Fruit fly (Drosophila melanogaster) whole organism, wandering third instar larva: ENCODE measurements around the gene CG5162.

ENCODE experiments used
- CG32264 ChIP-seq: fragments of 200-800 bp; sonication (Bioruptor generic); optimal IDR thresholded peaks from 2 replicates; lab custom pipeline; 2016; ENCODE audit warnings: missing biosample characterization, missing genetic modification characterization
- CG9705 ChIP-seq: fragments of 200-800 bp; sonication (Bioruptor generic); optimal IDR thresholded peaks from 2 replicates; lab custom pipeline; 2018; ENCODE audit warnings: missing biosample characterization, mild to moderate bottlenecking, missing genetic modification characterization
- CrebA ChIP-seq: fragments of 200-800 bp; sonication (Bioruptor generic); optimal IDR thresholded peaks from 2 replicates; lab custom pipeline; 2016; ENCODE audit warnings: missing biosample characterization, mild to moderate bottlenecking, missing genetic modification characterization, borderline replicate concordance
- Dfd ChIP-seq: fragments of >200 bp; optimal IDR thresholded peaks from 2 replicates; lab custom pipeline; 2017; ENCODE audit warnings: missing biosample characterization, missing genetic modification characterization
- Dif ChIP-seq: fragments of 200-275, 200-300 bp; sonication (Bioruptor generic); optimal IDR thresholded peaks from 2 replicates; lab custom pipeline; 2018; ENCODE audit warnings: missing biosample characterization, missing genetic modification characterization; ENCODE audit not compliant: partially characterized antibody
- GATAd ChIP-seq: sonication (Bioruptor generic); optimal IDR thresholded peaks from 2 replicates; lab custom pipeline; 2016; ENCODE audit warnings: missing biosample characterization, missing genetic modification characterization
- Hnf4 ChIP-seq: fragments of 200-800 bp; sonication (Bioruptor generic); optimal IDR thresholded peaks from 2 replicates; lab custom pipeline; 2016; ENCODE audit warnings: missing biosample characterization, mild to moderate bottlenecking, missing genetic modification characterization
- Hr78 ChIP-seq: fragments of >200 bp; optimal IDR thresholded peaks from 2 replicates; lab custom pipeline; 2017; ENCODE audit warnings: missing biosample characterization, missing genetic modification characterization
- Hr83 ChIP-seq: fragments of 200-300 bp; sonication (Bioruptor generic); optimal IDR thresholded peaks from 2 replicates; lab custom pipeline; 2016; ENCODE audit warnings: missing biosample characterization, mild to moderate bottlenecking, missing genetic modification characterization, moderate library complexity; ENCODE audit not compliant: poor library complexity, severe bottlenecking
- Jra ChIP-seq: sonication (Bioruptor generic); optimal IDR thresholded peaks from 2 replicates; lab custom pipeline; 2016; ENCODE audit warnings: missing biosample characterization, missing genetic modification characterization
- Myc ChIP-seq: fragments of >200 bp; optimal IDR thresholded peaks from 2 replicates; lab custom pipeline; 2017
- OdsH ChIP-seq: fragments of 200-800 bp; sonication (Bioruptor generic); optimal IDR thresholded peaks from 2 replicates; lab custom pipeline; 2016; ENCODE audit warnings: missing biosample characterization, mild to moderate bottlenecking, missing genetic modification characterization
- Rel ChIP-seq, 2 experiments: fragments of 200-800 bp; sonication (Bioruptor generic) in 1 of 2; optimal IDR thresholded peaks; 2 replicates in 1 of 2; 3 replicates in 1 of 2; lab custom pipeline; 2016 to 2019; ENCODE audit warnings: mild to moderate bottlenecking in 2 of 2, missing biosample characterization in 2 of 2, missing genetic modification characterization in 2 of 2, moderate library complexity in 1 of 2
- Sp1 ChIP-seq: fragments of 200-800 bp; sonication (Bioruptor generic); optimal IDR thresholded peaks from 3 replicates; lab custom pipeline; 2019; ENCODE audit warnings: missing biosample characterization, mild to moderate bottlenecking, missing genetic modification characterization, moderate library complexity
- Vsx2 ChIP-seq: fragments of 200-300, 225-300 bp; sonication (Bioruptor generic); optimal IDR thresholded peaks from 2 replicates; lab custom pipeline; 2018; ENCODE audit warnings: missing biosample characterization, missing genetic modification characterization; ENCODE audit not compliant: partially characterized antibody
- br ChIP-seq: fragments of 200-800 bp; sonication (Bioruptor generic); optimal IDR thresholded peaks from 2 replicates; lab custom pipeline; 2016; ENCODE audit warnings: missing biosample characterization, missing genetic modification characterization
- brk ChIP-seq: fragments of 200-800 bp; sonication (Bioruptor generic); optimal IDR thresholded peaks from 2 replicates; lab custom pipeline; 2016; ENCODE audit warnings: missing biosample characterization, mild to moderate bottlenecking, missing genetic modification characterization
- dl ChIP-seq, 2 experiments: fragments of 175-275, 200-275 bp in 1 of 2; fragments of 200-275 bp in 1 of 2; sonication (Bioruptor generic); optimal IDR thresholded peaks; lab custom pipeline; 2018; ENCODE audit warnings: mild to moderate bottlenecking in 2 of 2, missing biosample characterization in 2 of 2, missing genetic modification characterization in 2 of 2, moderate library complexity in 2 of 2; ENCODE audit not compliant: partially characterized antibody in 2 of 2, insufficient read depth in 1 of 2
- dsf ChIP-seq: sonication (Bioruptor generic); optimal IDR thresholded peaks from 2 replicates; lab custom pipeline; 2016; ENCODE audit warnings: missing biosample characterization, missing genetic modification characterization, borderline replicate concordance
- foxo ChIP-seq, 2 experiments: fragments of 200-800 bp; sonication (Bioruptor generic); optimal IDR thresholded peaks; 2 replicates in 1 of 2; 3 replicates in 1 of 2; lab custom pipeline; 2016 to 2017; ENCODE audit warnings: missing biosample characterization in 2 of 2, missing genetic modification characterization in 2 of 2
- fru ChIP-seq: fragments of 200-800 bp; sonication (Bioruptor generic); optimal IDR thresholded peaks from 3 replicates; lab custom pipeline; 2016; ENCODE audit warnings: missing biosample characterization, mild to moderate bottlenecking, missing genetic modification characterization
- h ChIP-seq: fragments of 200-800 bp; sonication (Bioruptor generic); optimal IDR thresholded peaks from 3 replicates; lab custom pipeline; 2016; ENCODE audit warnings: missing biosample characterization, mild to moderate bottlenecking, missing genetic modification characterization
- pan ChIP-seq: fragments of >200 bp; optimal IDR thresholded peaks from 2 replicates; lab custom pipeline; 2017
- rgr ChIP-seq: fragments of 200-800 bp; sonication (Bioruptor generic); optimal IDR thresholded peaks from 3 replicates; lab custom pipeline; 2016; ENCODE audit warnings: missing biosample characterization, mild to moderate bottlenecking, missing genetic modification characterization
- sage ChIP-seq: fragments of 200-800 bp; sonication (Bioruptor generic); optimal IDR thresholded peaks from 2 replicates; lab custom pipeline; 2016; ENCODE audit warnings: missing biosample characterization, mild to moderate bottlenecking, missing genetic modification characterization
- sv ChIP-seq: fragments of 200-800 bp; sonication (Bioruptor generic); optimal IDR thresholded peaks from 3 replicates; lab custom pipeline; 2016; ENCODE audit warnings: missing biosample characterization, missing genetic modification characterization
- tai ChIP-seq: sonication (Bioruptor generic); optimal IDR thresholded peaks from 2 replicates; lab custom pipeline; 2016; ENCODE audit warnings: missing biosample characterization, missing genetic modification characterization
- usp ChIP-seq: fragments of >200 bp; optimal IDR thresholded peaks from 2 replicates; lab custom pipeline; 2017; ENCODE audit warnings: missing biosample characterization, missing genetic modification characterization
- woc ChIP-seq: sonication (Bioruptor generic); optimal IDR thresholded peaks from 2 replicates; lab custom pipeline; 2016; ENCODE audit warnings: missing biosample characterization, mild to moderate bottlenecking, missing genetic modification characterization

CG5162 gene

DNA sequence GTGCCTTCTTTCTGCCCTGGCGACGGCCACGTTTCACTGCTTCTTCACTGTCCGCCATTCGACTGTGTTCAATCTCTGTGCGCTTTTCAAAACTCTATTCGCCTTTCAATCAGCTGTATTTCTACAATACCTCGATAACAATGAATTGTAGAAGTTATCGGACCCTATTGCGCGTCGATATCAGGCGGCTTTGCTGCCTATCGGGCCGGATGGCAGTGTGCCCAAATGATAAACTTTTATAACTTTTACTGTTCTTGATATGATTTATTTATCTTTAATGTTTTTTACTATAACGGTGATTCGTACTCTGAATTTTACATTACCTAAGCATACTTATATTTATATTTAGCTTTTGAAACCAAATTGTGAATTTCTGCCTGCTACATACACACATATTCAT lies 29.8 kb downstream of the CG5162 start, which contains the start of gene CG8915:
Gene CG8915, minus strand, starts transcription at position 148 of the 400 bp plus-strand sequence.
- TF ChIP-seq dl (GFP tag; optimal IDR thresholded peaks at IDR 0.05; lab: Kevin White, UChicago; ENCODE audit: insufficient read depth in 1 of 2, partially characterized antibody in 2 of 2), result no peak
- TF ChIP-seq Dif (GFP tag; lab: Kevin White, UChicago), result no peak
- TF ChIP-seq rgr, result peak; percentile 32

DNA sequence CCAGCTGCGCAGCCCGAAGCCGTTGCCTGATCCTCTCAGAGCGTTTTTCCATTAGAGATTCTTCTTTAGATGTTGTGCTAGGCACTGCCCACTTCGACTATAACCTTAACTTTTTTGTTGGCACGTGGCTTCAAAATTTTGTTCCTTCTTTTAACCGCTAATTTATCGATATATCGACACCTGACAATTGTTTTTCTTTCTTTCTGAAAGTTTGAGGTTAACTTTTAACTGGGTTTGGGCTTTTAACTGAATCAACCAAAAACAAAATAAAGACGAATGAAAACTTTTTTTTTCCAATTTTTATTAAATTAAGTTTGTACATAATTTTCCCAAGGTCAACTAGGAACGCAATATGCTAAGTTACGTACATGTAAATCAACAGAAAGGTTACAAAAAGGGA lies 31.8 kb downstream of the CG5162 start, which contains the start of gene CG42854:
Gene CG42854, minus strand, starts transcription at position 101 of the 400 bp plus-strand sequence.
- TF ChIP-seq fru (GFP tag; lab: Kevin White, UChicago) (no peak), foxo (GFP tag; optimal IDR thresholded peaks at IDR 0.05; lab: Kevin White, UChicago) (no peak), brk (no peak), dsf (no peak), sv (GFP tag; lab: Kevin White, UChicago) (no peak), usp (GFP tag; lab: Kevin White, UChicago) (no peak), Sp1 (GFP tag; lab: Kevin White, UChicago) (no peak), Vsx2 (GFP tag; lab: Kevin White, UChicago) (no peak), Dif (GFP tag; lab: Kevin White, UChicago) (no peak), tai (GFP tag; lab: Kevin White, UChicago) (no peak), Hnf4 (GFP tag; lab: Kevin White, UChicago) (no peak), GATAd (GFP tag; lab: Kevin White, UChicago) (no peak), pan (no peak), br (no peak), Dfd (GFP tag; lab: Kevin White, UChicago) (no peak), Jra (GFP tag; lab: Kevin White, UChicago) (no peak), woc (no peak), CG9705 (GFP tag; lab: Kevin White, UChicago) (no peak), OdsH (GFP tag; lab: Kevin White, UChicago) (no peak)

DNA sequence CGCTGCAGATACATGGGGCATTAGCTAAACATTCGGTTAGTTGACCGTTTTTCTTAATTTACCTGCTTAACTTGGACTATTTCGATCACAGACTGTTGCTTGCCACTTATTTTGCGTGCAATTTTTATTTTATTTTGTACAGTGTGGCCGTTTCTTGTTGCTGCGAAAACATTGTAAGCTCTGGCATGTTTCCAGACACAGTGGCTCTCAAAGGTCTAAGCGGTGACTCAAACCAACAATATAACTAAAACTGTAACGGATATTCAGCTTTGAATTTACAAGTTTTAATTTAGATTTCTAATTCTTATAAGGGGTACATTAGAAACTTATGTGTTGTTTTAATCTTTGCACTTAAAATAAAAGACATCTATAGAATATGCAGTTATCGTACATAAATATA lies 34.2 kb downstream of the CG5162 start, which contains the start of gene CG8675:
Gene CG8675, minus strand, starts transcription at position 177 of the 400 bp plus-strand sequence.
- TF ChIP-seq usp (GFP tag; lab: Kevin White, UChicago) (no peak), Myc (lab: Kevin White, UChicago) (peak; percentile 86), Sp1 (GFP tag; lab: Kevin White, UChicago) (no peak)

DNA sequence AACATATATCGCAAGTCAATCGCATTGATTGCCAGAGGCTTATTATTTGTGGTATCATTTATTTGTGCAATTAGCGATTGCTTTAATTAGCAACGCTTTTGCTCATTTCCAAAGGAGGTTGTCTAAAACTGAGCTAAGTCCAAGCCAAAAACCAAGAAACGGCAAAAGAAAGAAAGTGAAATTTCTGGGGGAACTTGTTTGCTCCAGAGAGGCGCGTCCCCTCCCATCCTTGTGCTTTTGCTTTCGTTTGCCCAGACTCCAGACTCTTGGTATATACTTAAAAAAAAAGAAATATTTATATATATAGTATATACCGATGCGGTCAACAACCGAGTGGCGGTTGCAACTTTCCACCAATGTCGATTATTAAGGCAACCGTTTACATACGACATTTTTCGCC lies 39.0 kb downstream of the CG5162 start:
- TF ChIP-seq pan, result no peak
- TF ChIP-seq rgr, result no peak
- TF ChIP-seq sage (GFP tag; lab: Kevin White, UChicago), result no peak
- TF ChIP-seq GATAd (GFP tag; lab: Kevin White, UChicago), result no peak
- TF ChIP-seq Myc (lab: Kevin White, UChicago), result no peak
- no peak for TF ChIP-seq fru (GFP tag; lab: Kevin White, UChicago)
- no peak for TF ChIP-seq Rel (GFP tag; optimal IDR thresholded peaks at IDR 0.05; lab: Kevin White, UChicago)
- TF ChIP-seq Rel (tag; optimal IDR thresholded peaks at IDR 0.05; lab: Kevin White, UChicago), result no peak
- TF ChIP-seq usp (GFP tag; lab: Kevin White, UChicago), result no peak
- no peak for TF ChIP-seq CG32264 (GFP tag; lab: Kevin White, UChicago)
- TF ChIP-seq CrebA (GFP tag; lab: Kevin White, UChicago), result no peak
- no peak for TF ChIP-seq Dfd (GFP tag; lab: Kevin White, UChicago)
- TF ChIP-seq OdsH (GFP tag; lab: Kevin White, UChicago), result no peak
- no peak for TF ChIP-seq Hr83

DNA sequence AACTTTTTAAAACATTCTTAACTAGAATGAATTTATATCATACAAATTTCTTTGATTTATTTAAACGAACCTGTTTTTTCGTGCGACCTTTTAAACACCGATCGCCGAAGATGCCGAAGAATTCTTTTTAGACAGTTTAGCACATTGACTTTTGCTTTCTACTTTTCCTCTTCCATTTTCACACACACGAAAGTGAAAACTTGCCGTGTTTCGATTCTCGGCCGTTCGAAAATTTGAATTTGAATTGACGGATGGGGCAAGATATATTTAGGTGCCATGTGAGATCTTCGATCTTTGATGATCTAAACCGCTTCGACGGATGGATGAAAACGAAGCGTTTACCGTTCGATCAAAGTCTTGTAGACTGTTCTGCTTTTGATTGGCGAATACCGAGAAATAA lies 40.6 kb downstream of the CG5162 start:
- TF ChIP-seq rgr (no peak), Myc (lab: Kevin White, UChicago) (no peak), Hr78 (GFP tag; lab: Kevin White, UChicago) (no peak), tai (GFP tag; lab: Kevin White, UChicago) (no peak), dsf (no peak), CG32264 (GFP tag; lab: Kevin White, UChicago) (no peak), h (GFP tag; lab: Kevin White, UChicago) (no peak), dl (GFP tag; optimal IDR thresholded peaks at IDR 0.05; lab: Kevin White, UChicago; ENCODE audit: insufficient read depth in 1 of 2, partially characterized antibody in 2 of 2) (no peak), CG9705 (GFP tag; lab: Kevin White, UChicago) (no peak), Hnf4 (GFP tag; lab: Kevin White, UChicago) (no peak)
